Worm (Caenorhabditis elegans) whole organism, L3 larva: Measurements from ENCODE around the gene F11D5.5.

Experiments used
- R02D3.7 ChIP-seq: fragments of 150-350 bp; optimal IDR thresholded peaks from 2 replicates; lab custom pipeline; 2014; ENCODE audit warnings: missing biosample characterization, missing genetic modification characterization
- ZK546.5 ChIP-seq: sonication (generic microtip); optimal IDR thresholded peaks from 2 replicates; lab custom pipeline; 2017; ENCODE audit warnings: missing biosample characterization, missing genetic modification characterization
- aly-2 ChIP-seq: fragments of 150-350 bp; optimal IDR thresholded peaks from 2 replicates; lab custom pipeline; 2014; ENCODE audit warnings: missing biosample characterization, missing genetic modification characterization
- ama-1 ChIP-seq: fragments of 150-350 bp; optimal IDR thresholded peaks from 2 replicates; lab custom pipeline; 2018
- ceh-16 ChIP-seq: sonication (generic microtip); optimal IDR thresholded peaks from 2 replicates; lab custom pipeline; 2017; ENCODE audit warnings: missing biosample characterization, missing genetic modification characterization
- ceh-28 ChIP-seq: fragments of 150-350 bp; optimal IDR thresholded peaks from 2 replicates; lab custom pipeline; 2014; ENCODE audit warnings: missing biosample characterization, missing genetic modification reagents, missing genetic modification characterization
- ceh-82 ChIP-seq: fragments of 150-350 bp; optimal IDR thresholded peaks from 2 replicates; lab custom pipeline; 2014; ENCODE audit warnings: missing biosample characterization, missing genetic modification characterization
- ceh-9 ChIP-seq: sonication (generic microtip); optimal IDR thresholded peaks from 2 replicates; lab custom pipeline; 2018; ENCODE audit warnings: missing biosample characterization, missing genetic modification characterization
- daf-12 ChIP-seq: fragments of 150-350 bp; optimal IDR thresholded peaks from 2 replicates; lab custom pipeline; 2014; ENCODE audit warnings: missing biosample characterization, missing genetic modification reagents, missing genetic modification characterization
- egl-5 ChIP-seq: fragments of 150-350 bp; optimal IDR thresholded peaks from 2 replicates; lab custom pipeline; 2017; ENCODE audit warnings: missing biosample characterization, missing genetic modification reagents, missing genetic modification characterization, inconsistent platforms
- elt-1 ChIP-seq: fragments of 150-350 bp; optimal IDR thresholded peaks from 2 replicates; lab custom pipeline; 2014; ENCODE audit warnings: missing biosample characterization, missing genetic modification characterization
- elt-2 ChIP-seq: sonication (generic microtip); optimal IDR thresholded peaks from 2 replicates; lab custom pipeline; 2016; ENCODE audit warnings: missing genetic modification reagents, mild to moderate bottlenecking, missing genetic modification characterization, missing compliant biosample characterization
- elt-3 ChIP-seq, 3 experiments: fragments of 150-350 bp in 1 of 3; sonication (generic microtip) in 2 of 3; optimal IDR thresholded peaks; 2 replicates in 2 of 3; 4 replicates in 1 of 3; lab custom pipeline; 2014 to 2017; ENCODE audit warnings: missing biosample characterization in 3 of 3, missing genetic modification characterization in 3 of 3
- eor-1 ChIP-seq, 2 experiments: fragments of 150-350 bp; optimal IDR thresholded peaks; 2 replicates each; lab custom pipeline; 2014 to 2018; ENCODE audit warnings: missing biosample characterization in 2 of 2, missing genetic modification characterization in 2 of 2
- fkh-2 ChIP-seq: fragments of 150-350 bp; optimal IDR thresholded peaks from 2 replicates; lab custom pipeline; 2014; ENCODE audit warnings: missing biosample characterization, missing genetic modification reagents, missing genetic modification characterization
- hmg-11 ChIP-seq: sonication (generic microtip); optimal IDR thresholded peaks from 2 replicates; lab custom pipeline; 2016; ENCODE audit warnings: missing genetic modification characterization, missing compliant biosample characterization
- lin-15B ChIP-seq: fragments of 150-350 bp; optimal IDR thresholded peaks from 2 replicates; lab custom pipeline; 2014; ENCODE audit warnings: missing biosample characterization, missing genetic modification characterization
- lin-39 ChIP-seq: fragments of 150-350 bp; optimal IDR thresholded peaks from 2 replicates; lab custom pipeline; 2018; ENCODE audit warnings: missing biosample characterization, missing genetic modification reagents, missing genetic modification characterization
- lsy-12 ChIP-seq: sonication (generic microtip); optimal IDR thresholded peaks from 2 replicates; lab custom pipeline; 2016; ENCODE audit warnings: mild to moderate bottlenecking, missing genetic modification characterization, missing compliant biosample characterization
- mdl-1 ChIP-seq: fragments of 150-350 bp; optimal IDR thresholded peaks from 2 replicates; lab custom pipeline; 2014; ENCODE audit warnings: missing biosample characterization, missing genetic modification characterization
- mml-1 ChIP-seq: fragments of 150-350 bp; sonication (generic microtip); optimal IDR thresholded peaks from 3 replicates; lab custom pipeline; 2014; ENCODE audit warnings: missing biosample characterization, missing genetic modification characterization
- nfya-1 ChIP-seq: sonication (generic microtip); optimal IDR thresholded peaks from 2 replicates; lab custom pipeline; 2017; ENCODE audit warnings: missing genetic modification characterization, mild to moderate bottlenecking, missing compliant biosample characterization, antibody characterized with exemption, moderate library complexity; ENCODE audit not compliant: insufficient read depth
- nhr-11 ChIP-seq: fragments of 150-350 bp; optimal IDR thresholded peaks from 2 replicates; lab custom pipeline; 2014; ENCODE audit warnings: missing biosample characterization, missing genetic modification characterization
- nhr-12 ChIP-seq: fragments of 150-350 bp; optimal IDR thresholded peaks from 2 replicates; lab custom pipeline; 2014; ENCODE audit warnings: missing biosample characterization, missing genetic modification characterization
- nhr-23 ChIP-seq: fragments of 150-350 bp; optimal IDR thresholded peaks from 2 replicates; lab custom pipeline; 2014; ENCODE audit warnings: missing biosample characterization, missing genetic modification reagents, missing genetic modification characterization
- nhr-237 ChIP-seq: fragments of 150-350 bp; optimal IDR thresholded peaks from 2 replicates; lab custom pipeline; 2014; ENCODE audit warnings: missing biosample characterization, missing genetic modification characterization
- nhr-25 ChIP-seq: sonication (generic microtip); optimal IDR thresholded peaks from 2 replicates; lab custom pipeline; 2017; ENCODE audit warnings: missing biosample characterization, missing genetic modification characterization
- nhr-28 ChIP-seq: fragments of 150-350 bp; optimal IDR thresholded peaks from 2 replicates; lab custom pipeline; 2014; ENCODE audit warnings: missing biosample characterization, missing genetic modification characterization
- nhr-43 ChIP-seq: sonication (generic microtip); optimal IDR thresholded peaks from 2 replicates; lab custom pipeline; 2016; ENCODE audit warnings: mild to moderate bottlenecking, missing genetic modification characterization, missing compliant biosample characterization; ENCODE audit not compliant: poor library complexity, severe bottlenecking
- nhr-67 ChIP-seq: fragments of 150-350 bp; optimal IDR thresholded peaks from 2 replicates; lab custom pipeline; 2014; ENCODE audit warnings: missing biosample characterization, missing genetic modification characterization
- nhr-76 ChIP-seq: fragments of 150-350 bp; sonication (generic microtip); optimal IDR thresholded peaks from 5 replicates; lab custom pipeline; 2014; ENCODE audit warnings: missing biosample characterization, missing genetic modification characterization
- nhr-77 ChIP-seq: fragments of 150-350 bp; optimal IDR thresholded peaks from 2 replicates; lab custom pipeline; 2014; ENCODE audit warnings: missing biosample characterization, missing genetic modification characterization
- pha-4 ChIP-seq: fragments of 150-350 bp; optimal IDR thresholded peaks from 2 replicates; lab custom pipeline; 2014; ENCODE audit warnings: missing biosample characterization, missing genetic modification reagents, missing genetic modification characterization
- pqm-1 ChIP-seq: fragments of 150-350 bp; optimal IDR thresholded peaks from 2 replicates; lab custom pipeline; 2017; ENCODE audit warnings: missing biosample characterization, missing genetic modification characterization, inconsistent platforms
- snpc-4 ChIP-seq: fragments of 150-350 bp; optimal IDR thresholded peaks from 2 replicates; lab custom pipeline; 2014; ENCODE audit warnings: missing biosample characterization, missing genetic modification characterization
- tbx-2 ChIP-seq: sonication (generic microtip); optimal IDR thresholded peaks from 2 replicates; lab custom pipeline; 2016; ENCODE audit warnings: mild to moderate bottlenecking, missing genetic modification characterization, missing compliant biosample characterization
- unc-39 ChIP-seq: sonication (generic microtip); optimal IDR thresholded peaks from 4 replicates; lab custom pipeline; 2017; ENCODE audit warnings: missing biosample characterization, missing genetic modification characterization
- unc-62 ChIP-seq: fragments of 150-350 bp; sonication (generic microtip); optimal IDR thresholded peaks from 4 replicates; lab custom pipeline; 2014; ENCODE audit warnings: missing biosample characterization, missing genetic modification reagents, missing genetic modification characterization
- ztf-11 ChIP-seq: fragments of 150-350 bp; optimal IDR thresholded peaks from 2 replicates; lab custom pipeline; 2014; ENCODE audit warnings: missing biosample characterization, missing genetic modification characterization

F11D5.5 gene

DNA sequence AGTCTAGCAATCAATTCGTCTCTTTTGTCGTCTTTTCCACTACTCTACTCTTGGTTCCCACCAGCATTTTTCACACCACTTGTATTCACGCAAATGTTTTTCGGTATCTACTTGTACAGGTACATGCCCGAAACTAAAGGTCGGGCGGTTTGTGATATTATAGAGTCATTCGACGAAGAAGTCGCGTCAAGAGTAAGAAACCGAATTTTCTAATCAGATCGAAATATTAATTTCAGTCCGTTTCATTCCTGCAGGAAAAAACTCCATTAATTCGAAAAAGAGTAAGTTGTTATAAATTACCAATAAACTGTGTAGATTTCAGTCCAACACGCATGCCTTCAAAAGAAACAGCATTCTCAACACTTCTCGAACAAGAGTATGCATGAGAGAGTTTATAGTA, 9.9 kb upstream of the F11D5.5 start:
- TF ChIP-seq ceh-16 (tag; lab: Kevin White, UChicago): no peak
- TF ChIP-seq fkh-2 (tag; lab: Kevin White, UChicago): no peak
- no peak for TF ChIP-seq R02D3.7 (tag; lab: Kevin White, UChicago)
- no peak for TF ChIP-seq ama-1 (lab: Kevin White, UChicago)
- no peak for TF ChIP-seq hmg-11 (tag; lab: Kevin White, UChicago)
- TF ChIP-seq snpc-4: no peak
- no peak for TF ChIP-seq mml-1 (tag; lab: Kevin White, UChicago)
- TF ChIP-seq lin-39 (tag; lab: Kevin White, UChicago): no peak
- TF ChIP-seq lin-15B (tag; lab: Kevin White, UChicago): no peak
- TF ChIP-seq nhr-28 (tag; lab: Kevin White, UChicago): no peak
- no peak for TF ChIP-seq elt-2 (tag; lab: Kevin White, UChicago)
- TF ChIP-seq nhr-12 (tag; lab: Kevin White, UChicago): no peak
- no peak for TF ChIP-seq unc-62 (GFP tag; lab: Kevin White, UChicago)
- no peak for TF ChIP-seq nhr-237 (tag; lab: Kevin White, UChicago)
- TF ChIP-seq nhr-23 (tag; lab: Kevin White, UChicago): no peak
- no peak for TF ChIP-seq nhr-77 (tag; lab: Kevin White, UChicago)
- no peak for TF ChIP-seq ceh-28
- TF ChIP-seq aly-2 (tag; lab: Kevin White, UChicago): no peak
- no peak for TF ChIP-seq elt-1 (tag; lab: Kevin White, UChicago)

- TF ChIP-seq ZK546.5 (no peak), nhr-67 (no peak), unc-39 (tag; lab: Kevin White, UChicago) (no peak), ceh-16 (tag; lab: Kevin White, UChicago) (no peak), nhr-11 (tag; lab: Kevin White, UChicago) (no peak), ztf-11 (tag; lab: Kevin White, UChicago) (no peak), daf-12 (tag; lab: Kevin White, UChicago) (no peak), tbx-2 (no peak), R02D3.7 (tag; lab: Kevin White, UChicago) (no peak), elt-3 (tag; optimal IDR thresholded peaks at IDR 0.05; lab: Kevin White, UChicago) (no peak), lsy-12 (tag; lab: Kevin White, UChicago) (no peak), mdl-1 (tag; lab: Kevin White, UChicago) (no peak), snpc-4 (no peak), unc-62 (GFP tag; lab: Kevin White, UChicago) (no peak), aly-2 (tag; lab: Kevin White, UChicago) (no peak), elt-1 (tag; lab: Kevin White, UChicago) (no peak), eor-1 (tag; optimal IDR thresholded peaks at IDR 0.05; lab: Kevin White, UChicago) (no peak), nfya-1 (tag; lab: Kevin White, UChicago) (no peak)
- TF ChIP-seq, all 47 proteins: peak for 0
Observed at ce11 chrX:3296182-3296581, 5.7 kb upstream of the F11D5.5 start, which contains the start of gene K09C4.2. TSS of gene K09C4.2 (plus strand) at chrX:3296482.

DNA sequence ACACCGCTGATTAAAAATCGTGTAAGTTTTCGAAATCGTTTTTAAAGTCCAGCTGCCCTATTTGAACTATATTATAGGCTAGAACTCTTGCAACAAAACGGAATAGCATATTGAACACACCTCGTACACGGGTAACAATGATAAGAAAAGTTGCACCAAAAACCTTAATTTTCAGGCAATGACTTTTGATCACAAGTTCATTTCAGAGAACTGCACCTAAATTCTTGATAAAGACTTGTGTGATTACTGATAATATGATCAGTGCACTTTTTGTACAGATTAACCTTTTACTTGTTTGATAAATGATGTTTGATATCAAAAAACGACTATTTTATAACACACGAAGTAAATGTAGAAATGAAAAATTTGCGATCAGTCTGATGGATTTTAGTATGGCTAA, 4.1 kb upstream of the F11D5.5 start:
- peak; percentile 87 for TF ChIP-seq pqm-1 (tag; lab: Kevin White, UChicago)
- no peak for TF ChIP-seq eor-1 (tag; optimal IDR thresholded peaks at IDR 0.05; lab: Kevin White, UChicago)
- no peak for TF ChIP-seq egl-5 (tag; lab: Kevin White, UChicago)
- TF ChIP-seq elt-2 (tag; lab: Kevin White, UChicago): peak; percentile 88
- TF ChIP-seq ceh-16 (tag; lab: Kevin White, UChicago): no peak
- no peak for TF ChIP-seq nhr-25

ce11 chrX:3298582-3298981, 3.3 kb upstream of the F11D5.5 start, which contains the start of gene K09C4.1:
TSS of gene K09C4.1 (plus strand) at chrX:3298882.
- TF ChIP-seq eor-1 (tag; optimal IDR thresholded peaks at IDR 0.05; lab: Kevin White, UChicago): no peak
- TF ChIP-seq pha-4 (tag; lab: Kevin White, UChicago): no peak

- TF ChIP-seq R02D3.7 (tag; lab: Kevin White, UChicago) (no peak), lin-39 (tag; lab: Kevin White, UChicago) (no peak), aly-2 (tag; lab: Kevin White, UChicago) (no peak), ceh-28 (no peak), nhr-12 (tag; lab: Kevin White, UChicago) (no peak), nhr-76 (no peak), nhr-11 (tag; lab: Kevin White, UChicago) (no peak), ceh-9 (tag; lab: Kevin White, UChicago) (no peak), nhr-23 (tag; lab: Kevin White, UChicago) (no peak), nhr-43 (tag; lab: Kevin White, UChicago) (no peak), lin-15B (tag; lab: Kevin White, UChicago) (no peak), pqm-1 (tag; lab: Kevin White, UChicago) (no peak), ZK546.5 (no peak), ceh-82 (tag; lab: Kevin White, UChicago) (no peak)
Observed at ce11 chrX:3300582-3300981, 1.3 kb upstream of the F11D5.5 start.
